Worm (Caenorhabditis elegans) whole organism, L1 larva: ENCODE measurements around the gene B0228.8.

Experiments used
- C04F5.9 ChIP-seq: sonication (generic microtip); optimal IDR thresholded peaks from 2 replicates; lab custom pipeline; 2016; ENCODE audit warnings: missing genetic modification characterization, missing compliant biosample characterization
- C34B4.2 ChIP-seq: sonication (generic microtip); optimal IDR thresholded peaks from 2 replicates; lab custom pipeline; 2017; ENCODE audit warnings: mild to moderate bottlenecking, missing genetic modification characterization, missing compliant biosample characterization
- Y116A8C.19 ChIP-seq: sonication (generic microtip); optimal IDR thresholded peaks from 2 replicates; lab custom pipeline; 2016; ENCODE audit warnings: missing compliant biosample characterization, missing genetic modification characterization, borderline replicate concordance
- ama-1 ChIP-seq: fragments of 150-350 bp; optimal IDR thresholded peaks from 2 replicates; lab custom pipeline; 2014
- blmp-1 ChIP-seq: fragments of 150-350 bp; optimal IDR thresholded peaks from 2 replicates; lab custom pipeline; 2014; ENCODE audit warnings: missing biosample characterization, missing genetic modification characterization
- ceh-63 ChIP-seq: fragments of 200-800 bp; sonication (Bioruptor generic); optimal IDR thresholded peaks from 2 replicates; lab custom pipeline; 2018; ENCODE audit warnings: mild to moderate bottlenecking, missing genetic modification characterization, missing compliant biosample characterization
- ceh-8 ChIP-seq: fragments of 200-800 bp; sonication (Bioruptor generic); optimal IDR thresholded peaks from 2 replicates; lab custom pipeline; 2018; ENCODE audit warnings: mild to moderate bottlenecking, missing genetic modification characterization, moderate library complexity, missing compliant biosample characterization
- ceh-82 ChIP-seq, 3 experiments: fragments of 150-350 bp in 1 of 3; sonication (generic microtip) in 2 of 3; optimal IDR thresholded peaks; 2 replicates each; lab custom pipeline; 2014 to 2017; ENCODE audit warnings: missing biosample characterization in 3 of 3, missing genetic modification characterization in 3 of 3
- ceh-88 ChIP-seq: fragments of 200-800 bp; sonication (Bioruptor generic); IDR thresholded peaks from 2 replicates; pipeline ENCODE4 v1.3.6; 2022; ENCODE audit warnings: missing genetic modification characterization, missing compliant biosample characterization
- ceh-90 ChIP-seq: sonication (generic microtip); optimal IDR thresholded peaks from 2 replicates; lab custom pipeline; 2016; ENCODE audit warnings: missing genetic modification characterization, missing compliant biosample characterization
- ces-1 ChIP-seq: fragments of 150-350 bp; optimal IDR thresholded peaks from 2 replicates; lab custom pipeline; 2014; ENCODE audit warnings: missing biosample characterization, missing genetic modification reagents, missing genetic modification characterization
- dpl-1 ChIP-seq, 3 experiments: fragments of 150-350 bp in 2 of 3; sonication (generic microtip) in 1 of 3; optimal IDR thresholded peaks; 2 replicates each; lab custom pipeline; 2014 to 2017; ENCODE audit warnings: missing biosample characterization in 3 of 3, missing genetic modification characterization in 3 of 3, missing genetic modification reagents in 3 of 3
- efl-3 ChIP-seq: fragments of 200-800 bp; sonication (Bioruptor generic); optimal IDR thresholded peaks from 2 replicates; lab custom pipeline; 2018; ENCODE audit warnings: mild to moderate bottlenecking, missing genetic modification characterization, missing compliant biosample characterization
- egl-27 ChIP-seq, 2 experiments: fragments of 150-350 bp in 1 of 2; sonication (generic microtip); optimal IDR thresholded peaks; 3 replicates each; lab custom pipeline; 2017 to 2018; ENCODE audit warnings: missing biosample characterization in 2 of 2, missing genetic modification characterization in 2 of 2, missing genetic modification reagents in 2 of 2
- elt-2 ChIP-seq: sonication (generic microtip); optimal IDR thresholded peaks from 2 replicates; lab custom pipeline; 2016; ENCODE audit warnings: missing genetic modification characterization, mild to moderate bottlenecking, inconsistent platforms, missing compliant biosample characterization, missing genetic modification reagents
- fkh-10 ChIP-seq: sonication (generic microtip); optimal IDR thresholded peaks from 2 replicates; lab custom pipeline; 2017; ENCODE audit warnings: missing biosample characterization, missing genetic modification reagents, missing genetic modification characterization
- fkh-4 ChIP-seq: sonication (generic microtip); optimal IDR thresholded peaks from 2 replicates; lab custom pipeline; 2016; ENCODE audit warnings: missing compliant biosample characterization, missing genetic modification characterization, borderline replicate concordance
- fos-1 ChIP-seq: fragments of 150-350 bp; optimal IDR thresholded peaks from 2 replicates; lab custom pipeline; 2014; ENCODE audit warnings: missing biosample characterization, missing genetic modification characterization
- grh-1 ChIP-seq: fragments of 200-800 bp; sonication (Bioruptor generic); IDR thresholded peaks from 2 replicates; pipeline ENCODE4 v1.3.6; 2022; ENCODE audit warnings: missing genetic modification reagents, missing genetic modification characterization, missing compliant biosample characterization
- hlh-17 ChIP-seq: fragments of 200-800 bp; sonication (Bioruptor generic); optimal IDR thresholded peaks from 2 replicates; lab custom pipeline; 2018; ENCODE audit warnings: missing genetic modification characterization, mild to moderate bottlenecking, missing compliant biosample characterization, moderate library complexity, borderline replicate concordance
- hpl-2 ChIP-seq: fragments of 150-350 bp; optimal IDR thresholded peaks from 2 replicates; lab custom pipeline; 2014; ENCODE audit warnings: missing biosample characterization, missing genetic modification reagents, missing genetic modification characterization
- irx-1 ChIP-seq: sonication (generic microtip); optimal IDR thresholded peaks from 2 replicates; lab custom pipeline; 2016; ENCODE audit warnings: missing genetic modification characterization, missing compliant biosample characterization
- jun-1 ChIP-seq: fragments of 150-350 bp; optimal IDR thresholded peaks from 2 replicates; lab custom pipeline; 2014; ENCODE audit warnings: missing biosample characterization, missing genetic modification reagents, missing genetic modification characterization
- lin-13 ChIP-seq: fragments of 150-350 bp; optimal IDR thresholded peaks from 2 replicates; lab custom pipeline; 2014; ENCODE audit warnings: missing biosample characterization, missing genetic modification reagents, missing genetic modification characterization
- lin-14 ChIP-seq: fragments of 200-800 bp; sonication (Bioruptor generic); optimal IDR thresholded peaks from 2 replicates; lab custom pipeline; 2018; ENCODE audit warnings: mild to moderate bottlenecking, missing genetic modification characterization, moderate library complexity, missing compliant biosample characterization
- lin-39 ChIP-seq: fragments of 150-350 bp; optimal IDR thresholded peaks from 2 replicates; lab custom pipeline; 2014; ENCODE audit warnings: missing biosample characterization, missing genetic modification reagents, missing genetic modification characterization
- lsy-2 ChIP-seq, 2 experiments: fragments of 150-350 bp; optimal IDR thresholded peaks; 2 replicates each; lab custom pipeline; 2014; ENCODE audit warnings: missing biosample characterization in 2 of 2, missing genetic modification characterization in 2 of 2
- mdl-1 ChIP-seq, 2 experiments: fragments of 150-350 bp; optimal IDR thresholded peaks; 2 replicates each; lab custom pipeline; 2014 to 2017; ENCODE audit warnings: missing biosample characterization in 2 of 2, missing genetic modification characterization in 2 of 2, inconsistent platforms in 1 of 2
- mef-2 ChIP-seq: fragments of 150-350 bp; optimal IDR thresholded peaks from 2 replicates; lab custom pipeline; 2014; ENCODE audit warnings: missing biosample characterization, missing genetic modification characterization
- mep-1 ChIP-seq: fragments of 150-350 bp; optimal IDR thresholded peaks from 2 replicates; lab custom pipeline; 2014; ENCODE audit warnings: missing biosample characterization, missing genetic modification characterization
- nhr-11 ChIP-seq: fragments of 150-350 bp; optimal IDR thresholded peaks from 2 replicates; lab custom pipeline; 2014; ENCODE audit warnings: missing biosample characterization, missing genetic modification characterization
- nhr-12 ChIP-seq: sonication (generic microtip); optimal IDR thresholded peaks from 2 replicates; lab custom pipeline; 2017; ENCODE audit warnings: missing biosample characterization, missing genetic modification characterization
- nhr-19 ChIP-seq: fragments of 200-800 bp; sonication (Bioruptor generic); conservative IDR thresholded peaks from 2 replicates; pipeline ENCODE4 v1.3.6; 2022; ENCODE audit warnings: missing genetic modification characterization, missing compliant biosample characterization
- nhr-28 ChIP-seq: fragments of 150-350 bp; optimal IDR thresholded peaks from 2 replicates; lab custom pipeline; 2014; ENCODE audit warnings: missing biosample characterization, missing genetic modification characterization
- nhr-47 ChIP-seq: sonication (generic microtip); optimal IDR thresholded peaks from 2 replicates; lab custom pipeline; 2016; ENCODE audit warnings: mild to moderate bottlenecking, missing genetic modification characterization, moderate library complexity, missing compliant biosample characterization
- nhr-76 ChIP-seq: sonication (generic microtip); optimal IDR thresholded peaks from 2 replicates; lab custom pipeline; 2017; ENCODE audit warnings: missing biosample characterization, missing genetic modification characterization
- nhr-77 ChIP-seq: fragments of 150-350 bp; optimal IDR thresholded peaks from 2 replicates; lab custom pipeline; 2014; ENCODE audit warnings: missing biosample characterization, missing genetic modification characterization
- nhr-84 ChIP-seq: sonication (generic microtip); optimal IDR thresholded peaks from 2 replicates; lab custom pipeline; 2017; ENCODE audit warnings: missing biosample characterization, missing genetic modification characterization
- nhr-85 ChIP-seq: sonication (generic microtip); peaks from one replicate; lab custom pipeline; 2016; ENCODE audit warnings: missing genetic modification characterization, inconsistent platforms, missing compliant biosample characterization
- nhr-90 ChIP-seq: sonication (generic microtip); optimal IDR thresholded peaks from 2 replicates; lab custom pipeline; 2016; ENCODE audit warnings: mild to moderate bottlenecking, missing genetic modification characterization, missing compliant biosample characterization; ENCODE audit not compliant: poor library complexity
- pag-3 ChIP-seq: sonication (generic microtip); optimal IDR thresholded peaks from 2 replicates; lab custom pipeline; 2017; ENCODE audit warnings: missing genetic modification characterization, mild to moderate bottlenecking, missing compliant biosample characterization, antibody characterized with exemption, borderline replicate concordance; ENCODE audit not compliant: insufficient read depth
- rnt-1 ChIP-seq: sonication (generic microtip); optimal IDR thresholded peaks from 2 replicates; lab custom pipeline; 2016; ENCODE audit warnings: mild to moderate bottlenecking, missing genetic modification characterization, moderate library complexity, missing compliant biosample characterization
- skn-1 ChIP-seq: fragments of 150-350 bp; optimal IDR thresholded peaks from 2 replicates; lab custom pipeline; 2014; ENCODE audit warnings: missing biosample characterization, missing genetic modification characterization
- snpc-4 ChIP-seq: fragments of 150-350 bp; optimal IDR thresholded peaks from 2 replicates; lab custom pipeline; 2014; ENCODE audit warnings: missing biosample characterization, missing genetic modification characterization
- sptf-1 ChIP-seq: fragments of 150-350 bp; optimal IDR thresholded peaks from 2 replicates; lab custom pipeline; 2014; ENCODE audit warnings: missing biosample characterization, missing genetic modification characterization
- swsn-7 ChIP-seq: sonication (generic microtip); optimal IDR thresholded peaks from 2 replicates; lab custom pipeline; 2016; ENCODE audit warnings: missing genetic modification characterization, missing compliant biosample characterization
- tbx-2 ChIP-seq: sonication (generic microtip); optimal IDR thresholded peaks from 2 replicates; lab custom pipeline; 2016; ENCODE audit warnings: missing genetic modification characterization, missing compliant biosample characterization
- tlp-1 ChIP-seq: fragments of 150-350 bp; optimal IDR thresholded peaks from 2 replicates; lab custom pipeline; 2014; ENCODE audit warnings: missing biosample characterization, missing genetic modification characterization
- unc-130 ChIP-seq: fragments of 150-350 bp; optimal IDR thresholded peaks from 2 replicates; lab custom pipeline; 2017; ENCODE audit warnings: missing biosample characterization, missing genetic modification characterization, inconsistent platforms
- unc-30 ChIP-seq: sonication (generic microtip); optimal IDR thresholded peaks from 2 replicates; lab custom pipeline; 2017; ENCODE audit warnings: missing biosample characterization, missing genetic modification characterization
- unc-62 ChIP-seq: fragments of 150-350 bp; optimal IDR thresholded peaks from 2 replicates; lab custom pipeline; 2014; ENCODE audit warnings: missing biosample characterization, missing genetic modification reagents, missing genetic modification characterization
- unc-86 ChIP-seq: sonication (generic microtip); optimal IDR thresholded peaks from 2 replicates; lab custom pipeline; 2016; ENCODE audit warnings: missing genetic modification characterization, missing compliant biosample characterization
- vab-15 ChIP-seq: sonication (generic microtip); optimal IDR thresholded peaks from 2 replicates; lab custom pipeline; 2017; ENCODE audit warnings: missing genotype, mild to moderate bottlenecking, missing genetic modification characterization, missing compliant biosample characterization
- ztf-11 ChIP-seq, 2 experiments: sonication (generic microtip); optimal IDR thresholded peaks; 2 replicates each; lab custom pipeline; 2016 to 2017; ENCODE audit warnings: missing genetic modification characterization in 2 of 2, missing biosample characterization in 1 of 2, missing compliant biosample characterization in 1 of 2

The B0228.8 gene

DNA sequence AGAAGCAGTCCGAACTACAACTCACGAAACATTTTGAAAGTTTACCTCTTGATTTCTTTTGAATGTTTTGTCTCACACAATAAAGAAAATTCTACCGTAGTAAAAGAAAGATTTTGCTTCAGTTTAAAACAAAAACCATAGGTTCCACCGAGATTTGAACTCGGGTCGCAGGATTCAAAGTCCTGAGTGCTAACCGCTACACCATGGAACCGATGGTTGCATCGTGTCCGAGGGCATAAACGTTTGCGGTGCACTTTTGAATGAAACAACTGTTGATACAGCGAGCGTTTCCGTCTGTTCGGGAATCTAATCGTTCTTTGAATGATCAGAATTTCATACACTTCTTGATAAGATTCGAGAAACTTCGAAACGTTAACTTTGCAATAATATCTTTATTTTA is 4.5 kb downstream of the B0228.8 start:
- TF ChIP-seq lin-13 (GFP tag; lab: Kevin White, UChicago) (peak; percentile 11), swsn-7 (tag; lab: Kevin White, UChicago) (peak; percentile 37), unc-30 (tag; lab: Kevin White, UChicago) (no peak), vab-15 (no peak), nhr-28 (tag; lab: Kevin White, UChicago) (no peak), jun-1 (tag; lab: Kevin White, UChicago) (no peak), fkh-10 (GFP tag; lab: Kevin White, UChicago) (no peak), Y116A8C.19 (tag; lab: Kevin White, UChicago) (no peak), elt-2 (peak; percentile 46), nhr-90 (peak; percentile 79), efl-3 (GFP tag; lab: Kevin White, UChicago) (no peak), hlh-17 (no peak), nhr-84 (tag; lab: Kevin White, UChicago) (no peak), lin-39 (tag; lab: Kevin White, UChicago) (no peak), nhr-76 (tag; lab: Kevin White, UChicago) (no peak), ceh-88 (no peak), egl-27 (tag; optimal IDR thresholded peaks at IDR 0.05; lab: Kevin White, UChicago) (no peak), unc-86 (no peak), ceh-82 (tag; optimal IDR thresholded peaks at IDR 0.05; lab: Kevin White, UChicago) (peak in 1 of 3 experiments; percentile 27), fkh-4 (tag; lab: Kevin White, UChicago) (no peak), rnt-1 (tag; lab: Kevin White, UChicago) (peak; percentile 76), C34B4.2 (tag; lab: Kevin White, UChicago) (no peak), nhr-19 (GFP tag; lab: Robert Waterston, UW) (peak; percentile 97), lsy-2 (tag; optimal IDR thresholded peaks at IDR 0.05; lab: Kevin White, UChicago) (peak; percentile 27 to 56), ces-1 (no peak), skn-1 (tag; lab: Kevin White, UChicago) (peak; percentile 8), unc-62 (GFP tag; lab: Kevin White, UChicago) (no peak), ztf-11 (tag; optimal IDR thresholded peaks at IDR 0.05; lab: Kevin White, UChicago) (no peak), nhr-12 (tag; lab: Kevin White, UChicago) (no peak), blmp-1 (peak; percentile 28), hpl-2 (GFP tag; lab: Kevin White, UChicago) (peak; percentile 2), grh-1 (GFP tag; lab: Robert Waterston, UW) (peak; percentile 37; the same call in 1 of the 2 replicates), unc-130 (tag; lab: Kevin White, UChicago) (peak; percentile 63), snpc-4 (tag; lab: Kevin White, UChicago) (no peak), ceh-90 (tag; lab: Kevin White, UChicago) (no peak), tlp-1 (no peak), irx-1 (peak; percentile 9), ceh-63 (GFP tag; lab: Kevin White, UChicago) (no peak), lin-14 (GFP tag; lab: Kevin White, UChicago) (peak; percentile 66), ama-1 (lab: Kevin White, UChicago) (peak; percentile 55), pag-3 (tag; lab: Kevin White, UChicago) (no peak), sptf-1 (no peak), fos-1 (tag; lab: Kevin White, UChicago) (no peak), dpl-1 (GFP tag; optimal IDR thresholded peaks at IDR 0.05; lab: Kevin White, UChicago) (peak; percentile 21 to 36 (median 25)), mdl-1 (tag; optimal IDR thresholded peaks at IDR 0.05; lab: Kevin White, UChicago) (peak in 1 of 2 experiments; percentile 59), ceh-8 (no peak), nhr-77 (tag; lab: Kevin White, UChicago) (no peak), tbx-2 (tag; lab: Kevin White, UChicago) (peak; percentile 48), mep-1 (tag; lab: Kevin White, UChicago) (peak; percentile 61), nhr-85 (tag; lab: Kevin White, UChicago) (peak; percentile 88), nhr-11 (tag; lab: Kevin White, UChicago) (no peak), C04F5.9 (tag; lab: Kevin White, UChicago) (no peak), mef-2 (tag; lab: Kevin White, UChicago) (no peak), nhr-47 (tag; lab: Kevin White, UChicago) (peak; percentile 66)
